Fruit fly (Drosophila melanogaster) whole organism, embryonic: ENCODE measurements around the gene CG32299.

Source experiments
- Asciz ChIP-seq: fragments of 200-800 bp; sonication (Bioruptor generic); optimal IDR thresholded peaks from 2 replicates; lab custom pipeline; 2017; ENCODE audit warnings: missing biosample characterization, mild to moderate bottlenecking, missing genetic modification characterization, missing genetic modification reagents
- BEAF-32 ChIP-seq: fragments of 200-800 bp; sonication (Bioruptor generic); optimal IDR thresholded peaks from 3 replicates; lab custom pipeline; 2017; ENCODE audit warnings: missing biosample characterization, missing genetic modification characterization, mild to moderate bottlenecking, moderate library complexity, missing genetic modification reagents
- CG10209 ChIP-seq: fragments of 200-800 bp; sonication (Bioruptor generic); optimal IDR thresholded peaks from 3 replicates; lab custom pipeline; 2017; ENCODE audit warnings: missing biosample characterization, mild to moderate bottlenecking, missing genetic modification characterization, missing genetic modification reagents
- CG10366 ChIP-seq: fragments of 200-800 bp; sonication (Bioruptor generic); IDR thresholded peaks from 2 replicates; pipeline ENCODE4 v1.3.6; 2022; ENCODE audit warnings: missing biosample characterization, missing genetic modification characterization
- CG10959 ChIP-seq: fragments of 200-800 bp; sonication (Bioruptor generic); IDR thresholded peaks from 2 replicates; pipeline ENCODE4 v1.3.6; 2022; ENCODE audit warnings: missing biosample characterization, missing genetic modification characterization
- CG11456 ChIP-seq: fragments of 200-800 bp; sonication (Bioruptor generic); IDR thresholded peaks from 3 replicates; pipeline ENCODE4 v1.3.6; 2022; ENCODE audit warnings: missing biosample characterization, missing genetic modification characterization
- CG11723 ChIP-seq: fragments of 200-800 bp; sonication (Bioruptor generic); optimal IDR thresholded peaks from 2 replicates; lab custom pipeline; 2017; ENCODE audit warnings: missing biosample characterization, mild to moderate bottlenecking, missing genetic modification characterization
- CG12071 ChIP-seq: fragments of 200-800 bp; sonication (Bioruptor generic); optimal IDR thresholded peaks from 3 replicates; lab custom pipeline; 2018; ENCODE audit warnings: missing biosample characterization, mild to moderate bottlenecking, missing genetic modification characterization
- CG13287 ChIP-seq: fragments of 200-800 bp; sonication (Bioruptor generic); IDR thresholded peaks from 2 replicates; pipeline ENCODE4 v1.3.6; 2022; ENCODE audit warnings: missing biosample characterization, missing genetic modification characterization; ENCODE audit not compliant: partially characterized antibody
- CG14014 ChIP-seq: fragments of 200-800 bp; sonication (Bioruptor generic); IDR thresholded peaks from 2 replicates; pipeline ENCODE4 v1.3.6; 2022; ENCODE audit warnings: missing biosample characterization, missing genetic modification characterization
- CG14050 ChIP-seq: fragments of 200-800 bp; sonication (Bioruptor generic); IDR thresholded peaks from 3 replicates; pipeline ENCODE4 v1.3.6; 2022; ENCODE audit warnings: missing biosample characterization, missing genetic modification characterization
- CG1647 ChIP-seq: fragments of 200-800 bp; sonication (Bioruptor generic); optimal IDR thresholded peaks from 3 replicates; lab custom pipeline; 2016; ENCODE audit warnings: missing biosample characterization, missing genetic modification characterization
- CG17568 ChIP-seq: fragments of 200-800 bp; sonication (Bioruptor generic); optimal IDR thresholded peaks from 2 replicates; lab custom pipeline; 2018; ENCODE audit warnings: missing biosample characterization, mild to moderate bottlenecking, missing genetic modification characterization, moderate library complexity
- CG17912 ChIP-seq: fragments of 200-800 bp; sonication (Bioruptor generic); optimal IDR thresholded peaks from 2 replicates; lab custom pipeline; 2018; ENCODE audit warnings: missing biosample characterization, mild to moderate bottlenecking, missing genetic modification characterization
- CG18599 ChIP-seq: fragments of 200-800 bp; sonication (Bioruptor generic); optimal IDR thresholded peaks from 3 replicates; lab custom pipeline; 2017; ENCODE audit warnings: missing biosample characterization, missing genetic modification characterization, mild to moderate bottlenecking, moderate library complexity, missing genetic modification reagents
- CG18764 ChIP-seq: fragments of 200-800 bp; sonication (Bioruptor generic); optimal IDR thresholded peaks from 3 replicates; lab custom pipeline; 2016; ENCODE audit warnings: missing biosample characterization, missing genetic modification characterization
- CG2116 ChIP-seq: fragments of 200-800 bp; sonication (Bioruptor generic); optimal IDR thresholded peaks from 3 replicates; lab custom pipeline; 2018; ENCODE audit warnings: missing biosample characterization, mild to moderate bottlenecking, missing genetic modification characterization
- CG30403 ChIP-seq: fragments of 200-800 bp; sonication (Bioruptor generic); optimal IDR thresholded peaks from 3 replicates; lab custom pipeline; 2016; ENCODE audit warnings: missing biosample characterization, missing genetic modification characterization
- CG3163 ChIP-seq: fragments of 200-800 bp; sonication (Bioruptor generic); optimal IDR thresholded peaks from 3 replicates; lab custom pipeline; 2016; ENCODE audit warnings: missing biosample characterization, missing genetic modification characterization
- CG32532 ChIP-seq: fragments of 200-800 bp; sonication (Bioruptor generic); IDR thresholded peaks from 2 replicates; pipeline ENCODE4 v1.3.6; 2022; ENCODE audit warnings: missing biosample characterization, missing genetic modification characterization
- CG33213 ChIP-seq: fragments of 200-800 bp; sonication (Bioruptor generic); optimal IDR thresholded peaks from 3 replicates; lab custom pipeline; 2016; ENCODE audit warnings: missing biosample characterization, missing genetic modification characterization
- CG4404 ChIP-seq: fragments of 200-800 bp; sonication (Bioruptor generic); IDR thresholded peaks from 2 replicates; pipeline ENCODE4 v1.3.6; 2022; ENCODE audit warnings: missing biosample characterization, missing genetic modification characterization
- CG4820 ChIP-seq: fragments of 200-800 bp; sonication (Bioruptor generic); optimal IDR thresholded peaks from 3 replicates; lab custom pipeline; 2016; ENCODE audit warnings: missing biosample characterization, missing genetic modification characterization
- CG5245 ChIP-seq: fragments of 200-800 bp; sonication (Bioruptor generic); optimal IDR thresholded peaks from 3 replicates; lab custom pipeline; 2016; ENCODE audit warnings: missing biosample characterization, missing genetic modification characterization
- CG7839 ChIP-seq: fragments of 200-800 bp; sonication (Bioruptor generic); optimal IDR thresholded peaks from 3 replicates; lab custom pipeline; 2018; ENCODE audit warnings: missing biosample characterization, mild to moderate bottlenecking, missing genetic modification characterization, moderate library complexity
- CG8944 ChIP-seq: fragments of 200-800 bp; sonication (Bioruptor generic); optimal IDR thresholded peaks from 3 replicates; lab custom pipeline; 2016; ENCODE audit warnings: missing biosample characterization, missing genetic modification characterization
- Deaf1 ChIP-seq: fragments of 200-800 bp; optimal IDR thresholded peaks from 3 replicates; lab custom pipeline; 2019; ENCODE audit warnings: missing biosample characterization, mild to moderate bottlenecking, missing genetic modification characterization, moderate library complexity
- Dip2 ChIP-seq: fragments of 200-800 bp; sonication (Bioruptor generic); IDR thresholded peaks from 2 replicates; pipeline ENCODE4 v1.3.6; 2022; ENCODE audit warnings: missing biosample characterization, missing genetic modification characterization
- Dref ChIP-seq: fragments of 200-800 bp; sonication (Bioruptor generic); IDR thresholded peaks from 2 replicates; pipeline ENCODE4 v1.3.6; 2022; ENCODE audit warnings: missing biosample characterization, missing genetic modification characterization
- Hr3 ChIP-seq: fragments of 200-800 bp; sonication (Bioruptor generic); optimal IDR thresholded peaks from 3 replicates; lab custom pipeline; 2016; ENCODE audit warnings: missing biosample characterization, missing genetic modification characterization
- Hr51 ChIP-seq, 2 experiments: fragments of 200-800 bp; sonication (Bioruptor generic); optimal IDR thresholded peaks; 2 replicates in 1 of 2; 3 replicates in 1 of 2; lab custom pipeline; 2016 to 2018; ENCODE audit warnings: missing biosample characterization in 2 of 2, missing genetic modification characterization in 2 of 2, mild to moderate bottlenecking in 1 of 2, moderate library complexity in 1 of 2
- Jarid2 ChIP-seq: fragments of 200-800 bp; sonication (Bioruptor generic); optimal IDR thresholded peaks from 3 replicates; lab custom pipeline; 2017; ENCODE audit warnings: mild to moderate bottlenecking, missing biosample characterization, missing genetic modification reagents, missing genetic modification characterization
- MBD-R2 ChIP-seq: fragments of 200-800 bp; sonication (Bioruptor generic); IDR thresholded peaks from 2 replicates; pipeline ENCODE4 v1.3.6; 2022; ENCODE audit warnings: missing biosample characterization, missing genetic modification characterization
- PHDP ChIP-seq: fragments of 200-800 bp; sonication (Bioruptor generic); optimal IDR thresholded peaks from 3 replicates; lab custom pipeline; 2018; ENCODE audit warnings: missing biosample characterization, mild to moderate bottlenecking, missing genetic modification characterization, moderate library complexity
- Ssrp ChIP-seq: fragments of 200-800 bp; sonication (Bioruptor generic); optimal IDR thresholded peaks from 2 replicates; lab custom pipeline; 2018; ENCODE audit warnings: missing biosample characterization, mild to moderate bottlenecking, missing genetic modification characterization, moderate library complexity
- Usf ChIP-seq: fragments of 200-800 bp; sonication (Bioruptor generic); optimal IDR thresholded peaks from 2 replicates; lab custom pipeline; 2017; ENCODE audit warnings: missing genotype, missing biosample characterization, missing genetic modification characterization
- abd-A ChIP-seq: fragments of 200-800 bp; sonication (Bioruptor generic); optimal IDR thresholded peaks from 3 replicates; lab custom pipeline; 2019; ENCODE audit warnings: missing biosample characterization, mild to moderate bottlenecking, missing genetic modification characterization, moderate library complexity
- croc ChIP-seq: fragments of 200-800 bp; sonication (Bioruptor generic); conservative IDR thresholded peaks from 3 replicates; pipeline ENCODE4 v1.3.6; 2022; ENCODE audit warnings: missing biosample characterization, missing genetic modification characterization
- en ChIP-seq: fragments of 200-800 bp; sonication (Bioruptor generic); optimal IDR thresholded peaks from 2 replicates; lab custom pipeline; 2016; ENCODE audit warnings: missing biosample characterization, missing genetic modification characterization
- esg ChIP-seq: fragments of 200-800 bp; sonication (Bioruptor generic); conservative IDR thresholded peaks from 2 replicates; pipeline ENCODE4 v1.3.6; 2022; ENCODE audit warnings: missing biosample characterization, missing genetic modification characterization
- eve ChIP-seq, 2 experiments: fragments of >200 bp; optimal IDR thresholded peaks; 2 replicates each; lab custom pipeline; 2017; ENCODE audit warnings: missing biosample characterization in 2 of 2, missing genetic modification characterization in 2 of 2
- gro ChIP-seq: fragments of 200-800 bp; sonication (Bioruptor generic); optimal IDR thresholded peaks from 2 replicates; lab custom pipeline; 2016; ENCODE audit warnings: missing biosample characterization, missing genetic modification characterization
- hkb ChIP-seq, 2 experiments: fragments of 200-800 bp in 1 of 2; fragments of >200 bp in 1 of 2; sonication (Bioruptor generic) in 1 of 2; IDR thresholded peaks in 1 of 2; optimal IDR thresholded peaks in 1 of 2; 2 replicates each; pipeline versions ENCODE4 v1.3.6 to Lab custom; 2017 to 2022; ENCODE audit warnings: missing biosample characterization in 1 of 2, missing genetic modification characterization in 1 of 2
- lab ChIP-seq: fragments of 200-800 bp; sonication (Bioruptor generic); optimal IDR thresholded peaks from 3 replicates; lab custom pipeline; 2017; ENCODE audit warnings: missing biosample characterization, missing genetic modification characterization, mild to moderate bottlenecking, moderate library complexity, missing genetic modification reagents
- p53 ChIP-seq: fragments of 200-800 bp; sonication (Bioruptor generic); optimal IDR thresholded peaks from 2 replicates; lab custom pipeline; 2016; ENCODE audit warnings: missing biosample characterization, missing genetic modification characterization
- sc ChIP-seq, 3 experiments: fragments of >200 bp in 2 of 3; fragments of 200-800 bp in 1 of 3; sonication (Bioruptor generic) in 1 of 3; optimal IDR thresholded peaks; 2 replicates in 2 of 3; 3 replicates in 1 of 3; lab custom pipeline; 2017; ENCODE audit warnings: mild to moderate bottlenecking in 1 of 3, missing biosample characterization in 1 of 3, missing genetic modification characterization in 1 of 3, missing genetic modification reagents in 1 of 3
- unc-4 ChIP-seq: fragments of 200-800 bp; sonication (Bioruptor generic); IDR thresholded peaks from 2 replicates; pipeline ENCODE4 v1.3.6; 2022; ENCODE audit warnings: missing biosample characterization, missing genetic modification characterization; ENCODE audit not compliant: partially characterized antibody
- zen2 ChIP-seq: fragments of 200-800 bp; sonication (Bioruptor generic); IDR thresholded peaks from 3 replicates; pipeline ENCODE4 v1.3.6; 2022; ENCODE audit warnings: missing biosample characterization, missing genetic modification characterization; ENCODE audit not compliant: partially characterized antibody
- zfh2 ChIP-seq: fragments of 200-800 bp; sonication (Bioruptor generic); optimal IDR thresholded peaks from 2 replicates; lab custom pipeline; 2016; ENCODE audit warnings: missing biosample characterization, missing genetic modification characterization

Gene CG32299

DNA sequence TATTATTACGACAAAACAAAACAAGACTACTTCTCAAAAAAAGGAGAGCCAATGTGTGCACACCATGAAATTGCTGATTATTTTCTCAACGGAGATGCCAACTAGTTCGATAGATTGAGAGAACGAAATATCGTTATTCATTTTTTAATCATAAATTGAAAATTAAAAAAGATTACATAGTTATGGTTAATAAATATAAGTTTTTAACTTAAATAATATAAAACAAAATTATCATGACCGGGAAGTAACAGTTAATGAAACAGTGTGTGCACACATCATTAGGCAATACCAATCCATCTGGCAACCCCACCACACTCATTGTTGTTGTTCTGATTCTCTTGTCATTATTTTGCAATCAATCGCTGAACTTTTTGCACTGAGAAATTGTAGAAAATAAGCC, 18.9 kb downstream of the CG32299 start, which contains the start of the genes CG1317 and CG8993 (continued):
- TF ChIP-seq CG12071 (GFP tag; lab: Kevin White, UChicago) = no peak
- peak; percentile 36 for TF ChIP-seq CG18764
- peak; percentile 62 for TF ChIP-seq esg
- TF ChIP-seq CG14050 (GFP tag; lab: Robert Waterston, UW) = no peak
- peak; percentile 48 for TF ChIP-seq Ssrp (tag; lab: Kevin White, UChicago)
- TF ChIP-seq CG17568 = no peak
- peak; percentile 57 for TF ChIP-seq CG4820 (GFP tag; lab: Kevin White, UChicago)
- TF ChIP-seq PHDP = peak; percentile 61
- peak; percentile 43; the same call in 1 of the 2 replicates for TF ChIP-seq CG4404
- TF ChIP-seq CG1647 (GFP tag; lab: Kevin White, UChicago) = no peak
- TF ChIP-seq CG30403 = peak; percentile 64
- TF ChIP-seq Asciz (GFP tag; lab: Kevin White, UChicago) = peak; percentile 23
- TF ChIP-seq CG17912 = no peak
- TF ChIP-seq unc-4 (GFP tag; lab: Robert Waterston, UW) = peak; percentile 77
- TF ChIP-seq Deaf1 (tag; lab: Kevin White, UChicago) = no peak
- TF ChIP-seq CG14014 (GFP tag; lab: Robert Waterston, UW) = peak; percentile 41; the same call in 1 of the 2 replicates
- TF ChIP-seq CG10209 (GFP tag; lab: Kevin White, UChicago) = peak; percentile 47
- TF ChIP-seq Usf (GFP tag; lab: Kevin White, UChicago) = no peak
- no peak for TF ChIP-seq zfh2 (GFP tag; lab: Kevin White, UChicago)
- TF ChIP-seq en (GFP tag; lab: Kevin White, UChicago) = no peak
- peak; percentile 94 for TF ChIP-seq MBD-R2 (GFP tag; lab: Robert Waterston, UW)
- no peak; the same call in 1 of the 3 replicates for TF ChIP-seq croc (GFP tag; lab: Robert Waterston, UW)
- no peak for TF ChIP-seq p53 (GFP tag; lab: Kevin White, UChicago)
- no peak for TF ChIP-seq CG11456
- TF ChIP-seq CG10366 (GFP tag; lab: Robert Waterston, UW) = peak; percentile 38; the same call in 1 of the 2 replicates
- peak; percentile 86 for TF ChIP-seq CG13287 (GFP tag; lab: Robert Waterston, UW)
- TF ChIP-seq lab (GFP tag; lab: Kevin White, UChicago) = peak; percentile 26
- TF ChIP-seq gro (GFP tag; lab: Kevin White, UChicago) = no peak
- peak; percentile 77 for TF ChIP-seq BEAF-32 (GFP tag; lab: Kevin White, UChicago)
- TF ChIP-seq CG32532 = peak; percentile 35; the same call in 1 of the 2 replicates
- TF ChIP-seq CG18599 = peak; percentile 53
- no peak for TF ChIP-seq CG5245 (GFP tag; lab: Kevin White, UChicago)
- peak; percentile 38 for TF ChIP-seq CG7839 (tag; lab: Kevin White, UChicago)
- TF ChIP-seq Hr3 (GFP tag; lab: Kevin White, UChicago) = peak; percentile 59
- TF ChIP-seq Dip2 (GFP tag; lab: Robert Waterston, UW) = no peak
- no peak for TF ChIP-seq zen2 (GFP tag; lab: Robert Waterston, UW)
- TF ChIP-seq eve (GFP tag; optimal IDR thresholded peaks at IDR 0.05; lab: Kevin White, UChicago) = no peak
- TF ChIP-seq CG8944 = no peak
- TF ChIP-seq hkb (optimal IDR thresholded peaks at IDR 0.05; lab: Kevin White, UChicago) = peak; percentile 14
- no peak; the same call in 1 of the 2 replicates for TF ChIP-seq hkb (GFP tag; IDR thresholded peaks at IDR 0.05; lab: Robert Waterston, UW)
- 0 out of 2 replicates have a peak, but pooled peaks have one; percentile 2 for TF ChIP-seq Dref
- no peak for TF ChIP-seq CG11723 (GFP tag; lab: Kevin White, UChicago)
- no peak for TF ChIP-seq CG33213 (GFP tag; lab: Kevin White, UChicago)
- no peak for TF ChIP-seq CG3163 (GFP tag; lab: Kevin White, UChicago)
- no peak for TF ChIP-seq Jarid2 (GFP tag; lab: Kevin White, UChicago)
- no peak for TF ChIP-seq sc (optimal IDR thresholded peaks at IDR 0.05; lab: Kevin White, UChicago)
- no peak for TF ChIP-seq sc (GFP tag; optimal IDR thresholded peaks at IDR 0.05; lab: Kevin White, UChicago)
- TF ChIP-seq abd-A = peak; percentile 76
- TF ChIP-seq CG10959 (GFP tag; lab: Robert Waterston, UW) = no peak
- peak; percentile 56 for TF ChIP-seq CG2116
- peak; percentile 1 to 32 for TF ChIP-seq Hr51 (GFP tag; optimal IDR thresholded peaks at IDR 0.05; lab: Kevin White, UChicago)
